Worm (Caenorhabditis elegans): ENCODE results near the gene srv-10.

DNA sequence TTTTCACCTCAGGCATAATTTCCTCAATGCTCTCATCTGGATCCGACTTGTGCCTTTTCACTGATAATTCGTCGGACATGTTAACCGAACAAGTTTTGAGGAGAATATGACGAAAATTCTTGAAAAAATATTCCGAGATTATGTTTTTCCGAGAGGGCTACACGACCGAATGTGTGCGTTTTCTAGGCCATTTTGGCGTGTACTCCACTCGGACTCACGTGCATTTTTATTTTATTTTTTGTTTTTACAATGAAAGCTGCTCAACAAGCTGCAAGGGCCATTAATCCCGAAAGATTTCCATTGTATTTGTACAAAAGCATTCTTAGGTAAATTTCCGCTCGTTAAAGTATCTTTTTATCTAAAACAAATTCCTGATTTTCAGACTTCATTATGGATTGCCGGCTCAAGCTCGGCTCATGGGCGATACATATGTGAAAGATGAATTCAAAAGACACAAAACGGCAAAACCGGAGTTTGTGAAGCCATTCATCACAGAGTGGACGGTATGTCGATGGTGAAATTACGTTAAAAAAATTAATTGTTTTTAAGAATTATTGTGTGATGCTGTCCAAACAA, 44.6 kb downstream of the srv-10 start, which contains the start of the genes F25H9.6 and F25H9.7:
- TF ChIP-seq pha-4 (tag; optimal IDR thresholded peaks at IDR 0.05) (no peak), Y53F4B.3 (GFP tag; IDR thresholded peaks at IDR 0.05) (no peak), F49E8.2 (tag; optimal IDR thresholded peaks at IDR 0.05; ENCODE audit: insufficient read depth) (no peak), nfya-1 (tag; optimal IDR thresholded peaks at IDR 0.05; ENCODE audit: borderline replicate concordance, insufficient read depth) (no peak), Y67H2A.10 (GFP tag; conservative IDR thresholded peaks at IDR 0.05) (0 out of 2 replicates have a peak, but pooled peaks have one; percentile 45), F57C9.4 (tag; optimal IDR thresholded peaks at IDR 0.05) (peak; percentile 24), F39B2.1 (GFP tag; IDR thresholded peaks at IDR 0.05) (0 out of 2 replicates have a peak, but pooled peaks have one; percentile 45), bed-1 (GFP tag; IDR thresholded peaks at IDR 0.05) (0 out of 2 replicates have a peak, but pooled peaks have one; percentile 37)

Measured in whole organism, young adult.